Fruit fly (Drosophila melanogaster) whole organism, prepupa: Measurements from ENCODE around the gene CG11437.

ENCODE experiments used
- Blimp-1 ChIP-seq: fragments of 200-800 bp; sonication (Bioruptor generic); optimal IDR thresholded peaks from 3 replicates; lab custom pipeline; 2017; ENCODE audit warnings: missing biosample characterization, missing genetic modification characterization, mild to moderate bottlenecking, moderate library complexity, missing genetic modification reagents
- CG11902 ChIP-seq: fragments of 200-800 bp; sonication (Bioruptor generic); optimal IDR thresholded peaks from 3 replicates; lab custom pipeline; 2016; ENCODE audit warnings: missing biosample characterization, missing genetic modification characterization
- CG16779 ChIP-seq: fragments of 200-800 bp; sonication (Bioruptor generic); optimal IDR thresholded peaks from 3 replicates; lab custom pipeline; 2017; ENCODE audit warnings: missing biosample characterization, mild to moderate bottlenecking, missing genetic modification characterization
- CG7368 ChIP-seq: fragments of 200-800 bp; sonication (Bioruptor generic); optimal IDR thresholded peaks from 3 replicates; lab custom pipeline; 2016; ENCODE audit warnings: missing biosample characterization, missing genetic modification characterization
- Gug ChIP-seq: fragments of 200-800 bp; sonication (Bioruptor generic); IDR thresholded peaks from 2 replicates; pipeline ENCODE4 v1.3.6; 2022; ENCODE audit warnings: missing biosample characterization, missing genetic modification characterization
- cyc ChIP-seq: fragments of 200-800 bp; sonication (Bioruptor generic); optimal IDR thresholded peaks from 3 replicates; lab custom pipeline; 2016; ENCODE audit warnings: missing biosample characterization, missing genetic modification characterization
- dac ChIP-seq: fragments of 200-800 bp; sonication (Bioruptor generic); optimal IDR thresholded peaks from 2 replicates; lab custom pipeline; 2017; ENCODE audit warnings: missing biosample characterization, mild to moderate bottlenecking, missing genetic modification characterization
- dsx ChIP-seq: fragments of 200-800 bp; optimal IDR thresholded peaks from 3 replicates; lab custom pipeline; 2019; ENCODE audit warnings: missing biosample characterization, mild to moderate bottlenecking, missing genetic modification characterization, moderate library complexity; ENCODE audit not compliant: poor library complexity, severe bottlenecking
- fd59A ChIP-seq: fragments of 200-800 bp; sonication (Bioruptor generic); optimal IDR thresholded peaks from 2 replicates; lab custom pipeline; 2017; ENCODE audit warnings: missing biosample characterization, mild to moderate bottlenecking, missing genetic modification characterization, missing genetic modification reagents
- net ChIP-seq: fragments of 200-800 bp; sonication (Bioruptor generic); optimal IDR thresholded peaks from 3 replicates; lab custom pipeline; 2016; ENCODE audit warnings: missing biosample characterization, missing genetic modification characterization
- spab ChIP-seq: fragments of 200-800 bp; sonication (Bioruptor generic); optimal IDR thresholded peaks from 2 replicates; lab custom pipeline; 2017; ENCODE audit warnings: missing biosample characterization, mild to moderate bottlenecking, missing genetic modification characterization, missing genetic modification reagents
- ss ChIP-seq, 2 experiments: fragments of 200-800 bp; sonication (Bioruptor generic); optimal IDR thresholded peaks; 2 replicates in 1 of 2; 3 replicates in 1 of 2; lab custom pipeline; 2017 to 2018; ENCODE audit warnings: mild to moderate bottlenecking in 2 of 2, missing biosample characterization in 2 of 2, missing genetic modification characterization in 2 of 2, moderate library complexity in 1 of 2
- topi ChIP-seq: fragments of 200-800 bp; sonication (Bioruptor generic); optimal IDR thresholded peaks from 3 replicates; lab custom pipeline; 2016; ENCODE audit warnings: missing biosample characterization, missing genetic modification characterization

DNA sequence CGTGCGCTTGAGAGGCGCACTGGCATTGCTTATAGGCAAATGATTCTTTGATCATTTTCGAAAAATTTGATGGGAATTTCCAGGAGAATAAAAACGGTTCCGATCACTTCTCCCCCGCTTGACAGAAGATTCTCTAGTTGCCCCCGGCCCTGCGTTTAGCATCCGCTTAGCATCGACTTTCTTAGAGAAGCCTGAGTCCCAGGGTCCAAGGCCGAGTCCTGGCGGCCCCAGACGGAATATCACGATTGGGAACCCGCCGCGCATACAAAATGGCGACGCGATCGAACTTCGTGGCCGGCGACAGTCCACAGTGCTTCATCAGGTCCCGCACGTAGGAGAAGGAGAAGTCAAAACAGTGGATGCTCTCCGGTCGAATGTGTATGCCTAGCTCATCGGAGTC is 35.1 kb downstream of the CG11437 start, which contains the start of gene CG43331:
- TF ChIP-seq dsx (GFP tag; lab: Kevin White, UChicago) (no peak), dac (GFP tag; lab: Kevin White, UChicago) (no peak), topi (GFP tag; lab: Kevin White, UChicago) (no peak), spab (no peak), CG7368 (GFP tag; lab: Kevin White, UChicago) (no peak), net (GFP tag; lab: Kevin White, UChicago) (no peak), Gug (GFP tag; lab: Robert Waterston, UW) (no peak), CG16779 (tag; lab: Kevin White, UChicago) (no peak), ss (GFP tag; optimal IDR thresholded peaks at IDR 0.05; lab: Kevin White, UChicago) (no peak), CG11902 (no peak), cyc (no peak), Blimp-1 (GFP tag; lab: Kevin White, UChicago) (no peak), fd59A (no peak)
